Worm (Caenorhabditis elegans) whole organism, L4 larva: ENCODE results near the gene nhr-8.

Experiments
- F37D6.2 ChIP-seq: sonication (generic microtip); optimal IDR thresholded peaks from 2 replicates; lab custom pipeline; 2016; ENCODE audit warnings: mild to moderate bottlenecking, missing genetic modification characterization, missing compliant biosample characterization
- F49E8.2 ChIP-seq: sonication (generic microtip); optimal IDR thresholded peaks from 2 replicates; lab custom pipeline; 2016; ENCODE audit warnings: missing compliant biosample characterization, mild to moderate bottlenecking, missing genetic modification characterization, borderline replicate concordance
- T20F7.1 ChIP-seq: fragments of 200-800 bp; sonication (Bioruptor generic); optimal IDR thresholded peaks from 2 replicates; lab custom pipeline; 2018; ENCODE audit warnings: mild to moderate bottlenecking, missing genetic modification characterization, missing compliant biosample characterization
- Y75B8A.6 ChIP-seq: fragments of 200-800 bp; sonication (Bioruptor generic); IDR thresholded peaks from 2 replicates; pipeline ENCODE4 v1.3.6; 2022; ENCODE audit warnings: missing genetic modification reagents, missing genetic modification characterization, missing compliant biosample characterization
- ZK337.2 ChIP-seq: fragments of 200-800 bp; sonication (Bioruptor generic); IDR thresholded peaks from 2 replicates; pipeline ENCODE4 v1.3.6; 2022; ENCODE audit warnings: missing genetic modification reagents, missing genetic modification characterization, missing compliant biosample characterization
- aly-2 ChIP-seq: sonication (generic microtip); optimal IDR thresholded peaks from 2 replicates; lab custom pipeline; 2018; ENCODE audit warnings: missing biosample characterization, missing genetic modification characterization
- arid-1 ChIP-seq: fragments of 200-800 bp; sonication (Bioruptor generic); conservative IDR thresholded peaks from 2 replicates; pipeline ENCODE4 v1.3.6; 2022; ENCODE audit warnings: missing genetic modification reagents, missing genetic modification characterization, missing compliant biosample characterization
- attf-4 ChIP-seq: sonication (generic microtip); optimal IDR thresholded peaks from 3 replicates; lab custom pipeline; 2017; ENCODE audit warnings: missing biosample characterization, missing genetic modification characterization
- ceh-28 ChIP-seq: fragments of 150-350 bp; optimal IDR thresholded peaks from 2 replicates; lab custom pipeline; 2014; ENCODE audit warnings: missing biosample characterization, missing genetic modification reagents, missing genetic modification characterization
- ceh-44 ChIP-seq: fragments of 200-800 bp; sonication (Bioruptor generic); IDR thresholded peaks from 2 replicates; pipeline ENCODE4 v1.3.6; 2022; ENCODE audit warnings: missing genetic modification reagents, missing genetic modification characterization, missing compliant biosample characterization
- ceh-62 ChIP-seq: sonication (generic microtip); optimal IDR thresholded peaks from 2 replicates; lab custom pipeline; 2017; ENCODE audit warnings: missing biosample characterization, missing genetic modification characterization
- ces-1 ChIP-seq: fragments of 150-350 bp; sonication (generic microtip); optimal IDR thresholded peaks from 4 replicates; lab custom pipeline; 2014; ENCODE audit warnings: missing biosample characterization, missing genetic modification reagents, missing genetic modification characterization
- dmd-9 ChIP-seq: fragments of 200-800 bp; sonication (Bioruptor generic); IDR thresholded peaks from 2 replicates; pipeline ENCODE4 v1.3.6; 2022; ENCODE audit warnings: missing genetic modification reagents, missing genetic modification characterization, missing compliant biosample characterization
- dpl-1 ChIP-seq: fragments of 150-350 bp; optimal IDR thresholded peaks from 2 replicates; lab custom pipeline; 2014; ENCODE audit warnings: missing biosample characterization, missing genetic modification reagents, missing genetic modification characterization
- dve-1 ChIP-seq: sonication (generic microtip); optimal IDR thresholded peaks from 2 replicates; lab custom pipeline; 2017; ENCODE audit warnings: antibody characterized with exemption, mild to moderate bottlenecking, missing genetic modification characterization, missing compliant biosample characterization; ENCODE audit not compliant: insufficient read depth
- egl-27 ChIP-seq: sonication (generic microtip); optimal IDR thresholded peaks from 3 replicates; lab custom pipeline; 2017; ENCODE audit warnings: missing biosample characterization, missing genetic modification reagents, missing genetic modification characterization
- gei-8 ChIP-seq: fragments of 200-800 bp; sonication (Bioruptor generic); optimal IDR thresholded peaks from 2 replicates; lab custom pipeline; 2018; ENCODE audit warnings: mild to moderate bottlenecking, missing genetic modification characterization, missing compliant biosample characterization
- hlh-11 ChIP-seq: fragments of 200-800 bp; sonication (Bioruptor generic); optimal IDR thresholded peaks from 2 replicates; lab custom pipeline; 2018; ENCODE audit warnings: mild to moderate bottlenecking, missing genetic modification characterization, missing compliant biosample characterization
- hlh-30 ChIP-seq: sonication (generic microtip); optimal IDR thresholded peaks from 2 replicates; lab custom pipeline; 2017; ENCODE audit warnings: antibody characterized with exemption, mild to moderate bottlenecking, missing genetic modification characterization, missing compliant biosample characterization; ENCODE audit not compliant: insufficient read depth
- hmg-1.1 ChIP-seq: fragments of 200-800 bp; sonication (Bioruptor generic); IDR thresholded peaks from 2 replicates; pipeline ENCODE4 v1.3.6; 2022; ENCODE audit warnings: missing genetic modification reagents, missing genetic modification characterization, missing compliant biosample characterization
- lim-7 ChIP-seq: fragments of 200-800 bp; sonication (Bioruptor generic); IDR thresholded peaks from 2 replicates; pipeline ENCODE4 v1.3.6; 2022; ENCODE audit warnings: missing genetic modification characterization, missing compliant biosample characterization
- lin-1 ChIP-seq: fragments of 200-800 bp; sonication (Bioruptor generic); IDR thresholded peaks from 2 replicates; pipeline ENCODE4 v1.3.6; 2022; ENCODE audit warnings: missing genetic modification reagents, missing genetic modification characterization, missing compliant biosample characterization
- lin-15B ChIP-seq: fragments of 150-350 bp; sonication (generic microtip); optimal IDR thresholded peaks from 3 replicates; lab custom pipeline; 2014; ENCODE audit warnings: missing biosample characterization, missing genetic modification characterization
- lin-29 ChIP-seq: fragments of 200-800 bp; sonication (Bioruptor generic); IDR thresholded peaks from 2 replicates; pipeline ENCODE4 v1.3.6; 2022; ENCODE audit warnings: missing genetic modification reagents, missing genetic modification characterization, missing compliant biosample characterization
- lin-38 ChIP-seq: fragments of 200-800 bp; sonication (Bioruptor generic); IDR thresholded peaks from 2 replicates; pipeline ENCODE4 v1.3.6; 2022; ENCODE audit warnings: missing genetic modification reagents, missing genetic modification characterization, missing compliant biosample characterization
- lir-3 ChIP-seq: sonication (generic microtip); optimal IDR thresholded peaks from 2 replicates; lab custom pipeline; 2016; ENCODE audit warnings: mild to moderate bottlenecking, missing genetic modification characterization, missing compliant biosample characterization
- madf-9 ChIP-seq: fragments of 200-800 bp; sonication (Bioruptor generic); conservative IDR thresholded peaks from 2 replicates; pipeline ENCODE4 v1.3.6; 2022; ENCODE audit warnings: missing genetic modification reagents, missing genetic modification characterization, missing compliant biosample characterization
- mdt-29 ChIP-seq: fragments of 200-800 bp; sonication (Bioruptor generic); IDR thresholded peaks from 2 replicates; pipeline ENCODE4 v1.3.6; 2022; ENCODE audit warnings: missing genetic modification reagents, missing genetic modification characterization, missing compliant biosample characterization
- mep-1 ChIP-seq: fragments of 150-350 bp; sonication (generic microtip); optimal IDR thresholded peaks from 3 replicates; lab custom pipeline; 2014; ENCODE audit warnings: missing biosample characterization, missing genetic modification characterization
- mes-2 ChIP-seq: sonication (generic microtip); optimal IDR thresholded peaks from 2 replicates; lab custom pipeline; 2016; ENCODE audit warnings: missing genotype, mild to moderate bottlenecking, missing genetic modification characterization, missing compliant biosample characterization; ENCODE audit not compliant: poor library complexity, severe bottlenecking
- mxl-3 ChIP-seq: fragments of 200-800 bp; sonication (Bioruptor generic); optimal IDR thresholded peaks from 2 replicates; lab custom pipeline; 2018; ENCODE audit warnings: mild to moderate bottlenecking, missing genetic modification characterization, missing compliant biosample characterization
- nhr-102 ChIP-seq: sonication (generic microtip); optimal IDR thresholded peaks from 2 replicates; lab custom pipeline; 2016; ENCODE audit warnings: mild to moderate bottlenecking, missing genetic modification characterization, moderate library complexity, missing compliant biosample characterization
- nhr-111 ChIP-seq: fragments of 200-800 bp; sonication (Bioruptor generic); optimal IDR thresholded peaks from 2 replicates; lab custom pipeline; 2018; ENCODE audit warnings: mild to moderate bottlenecking, missing genetic modification characterization, missing compliant biosample characterization
- nhr-25 ChIP-seq: sonication (generic microtip); optimal IDR thresholded peaks from 2 replicates; lab custom pipeline; 2017; ENCODE audit warnings: missing genetic modification characterization, mild to moderate bottlenecking, missing compliant biosample characterization, antibody characterized with exemption, moderate library complexity, borderline replicate concordance; ENCODE audit not compliant: insufficient read depth
- nhr-41 ChIP-seq: fragments of 200-800 bp; sonication (Bioruptor generic); IDR thresholded peaks from 2 replicates; pipeline ENCODE4 v1.3.6; 2022; ENCODE audit warnings: missing genetic modification reagents, missing genetic modification characterization, missing compliant biosample characterization
- nhr-6 ChIP-seq: fragments of 150-350 bp; optimal IDR thresholded peaks from 2 replicates; lab custom pipeline; 2014; ENCODE audit warnings: missing biosample characterization, missing genetic modification characterization
- nhr-76 ChIP-seq: fragments of 150-350 bp; optimal IDR thresholded peaks from 2 replicates; lab custom pipeline; 2014; ENCODE audit warnings: missing biosample characterization, missing genetic modification characterization
- nhr-77 ChIP-seq: fragments of 150-350 bp; optimal IDR thresholded peaks from 2 replicates; lab custom pipeline; 2014; ENCODE audit warnings: missing biosample characterization, missing genetic modification characterization
- pqm-1 ChIP-seq: sonication (generic microtip); optimal IDR thresholded peaks from 2 replicates; lab custom pipeline; 2017; ENCODE audit warnings: missing biosample characterization, missing genetic modification characterization
- rbr-2 ChIP-seq: sonication (generic microtip); optimal IDR thresholded peaks from 2 replicates; lab custom pipeline; 2016; ENCODE audit warnings: missing genotype, missing genetic modification characterization, missing compliant biosample characterization
- saeg-2 ChIP-seq: fragments of 200-800 bp; sonication (Bioruptor generic); IDR thresholded peaks from 2 replicates; pipeline ENCODE4 v1.3.6; 2022; ENCODE audit warnings: missing genetic modification reagents, missing genetic modification characterization, missing compliant biosample characterization
- set-16 ChIP-seq: fragments of 200-800 bp; sonication (Bioruptor generic); IDR thresholded peaks from 2 replicates; pipeline ENCODE4 v1.3.6; 2022; ENCODE audit warnings: missing genetic modification reagents, missing genetic modification characterization, missing compliant biosample characterization
- spr-1 ChIP-seq: sonication (generic microtip); optimal IDR thresholded peaks from 2 replicates; lab custom pipeline; 2016; ENCODE audit warnings: mild to moderate bottlenecking, missing genetic modification characterization, missing compliant biosample characterization
- spr-3 ChIP-seq: fragments of 200-800 bp; sonication (Bioruptor generic); optimal IDR thresholded peaks from 2 replicates; lab custom pipeline; 2018; ENCODE audit warnings: mild to moderate bottlenecking, missing genetic modification characterization, missing compliant biosample characterization
- tra-1 ChIP-seq: fragments of 200-800 bp; sonication (Bioruptor generic); IDR thresholded peaks from 2 replicates; pipeline ENCODE4 v1.3.6; 2022; ENCODE audit warnings: missing genetic modification reagents, missing genetic modification characterization, missing compliant biosample characterization
- unc-130 ChIP-seq: sonication (generic microtip); optimal IDR thresholded peaks from 2 replicates; lab custom pipeline; 2016; ENCODE audit warnings: missing genetic modification reagents, missing genetic modification characterization, missing compliant biosample characterization
- unc-62 ChIP-seq, 3 experiments: fragments of 150-350 bp in 1 of 3; sonication (generic microtip); optimal IDR thresholded peaks in 2 of 3; peaks in 1 of 3; 1 replicate in 1 of 3; 2 replicates in 2 of 3; lab custom pipeline; 2014 to 2017; ENCODE audit warnings: missing biosample characterization in 3 of 3, missing genetic modification characterization in 3 of 3, missing genetic modification reagents in 3 of 3, missing genotype in 1 of 3
- zfp-2 ChIP-seq: sonication (generic microtip); optimal IDR thresholded peaks from 2 replicates; lab custom pipeline; 2016; ENCODE audit warnings: mild to moderate bottlenecking, missing genetic modification characterization, missing compliant biosample characterization
- zfp-3 ChIP-seq: fragments of 200-800 bp; sonication (Bioruptor generic); conservative IDR thresholded peaks from 2 replicates; pipeline ENCODE4 v1.3.6; 2022; ENCODE audit warnings: missing genetic modification reagents, missing genetic modification characterization, missing compliant biosample characterization
- zip-2 ChIP-seq: fragments of 150-350 bp; optimal IDR thresholded peaks from 2 replicates; lab custom pipeline; 2014; ENCODE audit warnings: missing biosample characterization, missing genetic modification characterization
- ztf-7 ChIP-seq: fragments of 150-350 bp; optimal IDR thresholded peaks from 2 replicates; lab custom pipeline; 2014; ENCODE audit warnings: missing biosample characterization, missing genetic modification characterization

Gene nhr-8

ce11 chrIV:7710824-7711223 is at the start of gene nhr-8:
nhr-8 (plus strand) TSS chrIV:7710983.
- TF ChIP-seq lin-15B (tag; lab: Kevin White, UChicago) (no peak), hlh-11 (tag; lab: Kevin White, UChicago) (peak; percentile 87), lim-7 (no peak), arid-1 (GFP tag; lab: Robert Waterston, UW) (no peak), dmd-9 (GFP tag; lab: Robert Waterston, UW) (no peak), rbr-2 (no peak), F37D6.2 (tag; lab: Kevin White, UChicago) (no peak), mdt-29 (GFP tag; lab: Robert Waterston, UW) (no peak), nhr-102 (tag; lab: Kevin White, UChicago) (peak; percentile 40), hmg-1.1 (GFP tag; lab: Robert Waterston, UW) (no peak), nhr-25 (tag; lab: Kevin White, UChicago) (no peak), spr-3 (GFP tag; lab: Kevin White, UChicago) (no peak), nhr-6 (tag; lab: Kevin White, UChicago) (peak; percentile 16), dpl-1 (no peak), nhr-111 (GFP tag; lab: Kevin White, UChicago) (no peak), lin-38 (GFP tag; lab: Robert Waterston, UW) (peak; percentile 50), egl-27 (no peak), tra-1 (peak; percentile 58; the same call in 1 of the 2 replicates), aly-2 (tag; lab: Kevin White, UChicago) (no peak), pqm-1 (tag; lab: Kevin White, UChicago) (peak; percentile 97), gei-8 (GFP tag; lab: Kevin White, UChicago) (no peak), lir-3 (no peak), lin-29 (GFP tag; lab: Robert Waterston, UW) (no peak), nhr-76 (no peak), Y75B8A.6 (GFP tag; lab: Robert Waterston, UW) (no peak), ztf-7 (tag; lab: Kevin White, UChicago) (peak; percentile 2), ceh-62 (tag; lab: Kevin White, UChicago) (no peak), lin-1 (GFP tag; lab: Robert Waterston, UW) (peak; percentile 67), dve-1 (tag; lab: Kevin White, UChicago) (peak; percentile 92), zfp-2 (tag; lab: Kevin White, UChicago) (no peak), mes-2 (tag; lab: Kevin White, UChicago) (peak; percentile 17), T20F7.1 (GFP tag; lab: Kevin White, UChicago) (peak; percentile 51), ceh-28 (no peak), hlh-30 (tag; lab: Kevin White, UChicago) (peak; percentile 23), attf-4 (tag; lab: Kevin White, UChicago) (no peak), set-16 (GFP tag; lab: Robert Waterston, UW) (no peak), mxl-3 (GFP tag; lab: Kevin White, UChicago) (peak; percentile 26), nhr-41 (GFP tag; lab: Robert Waterston, UW) (no peak), ZK337.2 (GFP tag; lab: Robert Waterston, UW) (no peak), ces-1 (GFP tag; lab: Kevin White, UChicago) (no peak), nhr-77 (tag; lab: Kevin White, UChicago) (peak; percentile 63), saeg-2 (GFP tag; lab: Robert Waterston, UW) (0 out of 2 replicates have a peak, but pooled peaks have one; percentile 29), zip-2 (tag; lab: Kevin White, UChicago) (no peak), unc-130 (GFP tag; lab: Kevin White, UChicago) (no peak), mep-1 (tag; lab: Kevin White, UChicago) (peak; percentile 54), F49E8.2 (tag; lab: Kevin White, UChicago) (no peak), ceh-44 (GFP tag; lab: Robert Waterston, UW) (no peak), madf-9 (GFP tag; lab: Robert Waterston, UW) (no peak), zfp-3 (GFP tag; lab: Robert Waterston, UW) (no peak), unc-62 (GFP tag; optimal IDR thresholded peaks at IDR 0.05 in 1 of 2; lab: Kevin White, UChicago) (no peak), unc-62 (tag; optimal IDR thresholded peaks at IDR 0.05; lab: Kevin White, UChicago) (no peak), spr-1 (tag; lab: Kevin White, UChicago) (no peak)
